Worm (Caenorhabditis elegans) whole organism, midembryonic: Measurements from ENCODE around the gene ugt-36.

Source experiments
- T22C8.4 ChIP-seq: fragments of 200-800 bp; sonication (Bioruptor generic); IDR thresholded peaks from 2 replicates; pipeline ENCODE4 v1.3.6; 2022; ENCODE audit warnings: missing genetic modification characterization, missing compliant biosample characterization
- cog-1 ChIP-seq: sonication (generic microtip); optimal IDR thresholded peaks from 2 replicates; lab custom pipeline; 2016; ENCODE audit warnings: missing genetic modification characterization, missing compliant biosample characterization
- flt-1 ChIP-seq: fragments of 200-800 bp; sonication (Bioruptor generic); IDR thresholded peaks from 2 replicates; pipeline ENCODE4 v1.3.6; 2022; ENCODE audit warnings: missing genetic modification characterization, missing compliant biosample characterization
- klf-2 ChIP-seq: fragments of 200-800 bp; sonication (Bioruptor generic); conservative IDR thresholded peaks from 2 replicates; pipeline ENCODE4 v1.3.6; 2022; ENCODE audit warnings: missing genetic modification reagents, missing genetic modification characterization, missing compliant biosample characterization
- med-1 ChIP-seq: sonication (generic microtip); optimal IDR thresholded peaks from 2 replicates; lab custom pipeline; 2017; ENCODE audit warnings: missing genetic modification characterization, mild to moderate bottlenecking, missing compliant biosample characterization, antibody characterized with exemption, missing genetic modification reagents; ENCODE audit not compliant: insufficient read depth
- ref-1 ChIP-seq: fragments of 200-800 bp; sonication (Bioruptor generic); conservative IDR thresholded peaks from 2 replicates; pipeline ENCODE4 v1.3.6; 2022; ENCODE audit warnings: missing genetic modification reagents, missing genetic modification characterization, missing compliant biosample characterization
- tab-1 ChIP-seq: fragments of 200-800 bp; sonication (Bioruptor generic); IDR thresholded peaks from 2 replicates; pipeline ENCODE4 v1.3.6; 2022; ENCODE audit warnings: missing genetic modification characterization, missing compliant biosample characterization
- ztf-23 ChIP-seq: fragments of 200-800 bp; sonication (Bioruptor generic); IDR thresholded peaks from 2 replicates; pipeline ENCODE4 v1.3.6; 2022; ENCODE audit warnings: missing genetic modification reagents, missing genetic modification characterization, missing compliant biosample characterization
- ztf-29 ChIP-seq: fragments of 200-800 bp; sonication (Bioruptor generic); IDR thresholded peaks from 2 replicates; pipeline ENCODE4 v1.3.6; 2022; ENCODE audit warnings: missing genetic modification reagents, missing genetic modification characterization, missing compliant biosample characterization

Gene ugt-36

ce11 chrV:7138320-7138719, 28.5 kb upstream of the ugt-36 start, which contains the start of gene str-112:
str-112 (minus strand) TSS chrV:7138420.
- TF ChIP-seq ztf-23 (GFP tag; lab: Robert Waterston, UW): no peak

ce11 chrV:7140368-7140767, 26.4 kb upstream of the ugt-36 start:
- no peak for TF ChIP-seq cog-1
- TF ChIP-seq ztf-23 (GFP tag; lab: Robert Waterston, UW): no peak
- TF ChIP-seq flt-1 (GFP tag; lab: Robert Waterston, UW): no peak
- TF ChIP-seq med-1 (GFP tag; lab: Kevin White, UChicago): no peak
- no peak for TF ChIP-seq klf-2
- no peak for TF ChIP-seq tab-1 (GFP tag; lab: Robert Waterston, UW)

DNA sequence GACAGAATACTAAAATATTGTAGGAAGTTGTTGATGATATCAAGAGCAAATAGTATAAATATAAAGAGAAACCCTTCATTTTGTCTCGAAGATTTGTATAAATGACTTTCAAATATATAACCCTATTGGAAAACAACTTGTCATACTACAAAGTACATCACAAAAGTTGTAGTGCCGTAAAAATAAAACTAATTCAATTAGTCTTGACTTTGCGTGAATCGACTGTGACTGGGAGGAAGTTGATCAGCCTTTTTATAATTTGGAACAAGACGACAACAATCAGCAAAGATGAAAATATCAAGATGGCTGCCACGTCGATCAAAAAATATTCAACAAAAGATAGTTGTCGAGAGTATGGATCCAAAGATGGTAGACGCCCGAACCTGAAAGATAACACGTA, 24.9 kb upstream of the ugt-36 start, which contains the start of gene ugt-40:
Gene ugt-40, minus strand, starts transcription at position 101 of the 400 bp plus-strand sequence.
- TF ChIP-seq flt-1 (GFP tag; lab: Robert Waterston, UW) (no peak), klf-2 (no peak), ztf-23 (GFP tag; lab: Robert Waterston, UW) (no peak), cog-1 (no peak), med-1 (GFP tag; lab: Kevin White, UChicago) (no peak), tab-1 (GFP tag; lab: Robert Waterston, UW) (no peak)

ce11 chrV:7142661-7143060, 24.1 kb upstream of the ugt-36 start:
- no peak for TF ChIP-seq klf-2
- no peak for TF ChIP-seq T22C8.4 (GFP tag; lab: Robert Waterston, UW)
- no peak for TF ChIP-seq med-1 (GFP tag; lab: Kevin White, UChicago)
- TF ChIP-seq cog-1: no peak
- no peak for TF ChIP-seq ref-1
- TF ChIP-seq ztf-29: no peak
- TF ChIP-seq ztf-23 (GFP tag; lab: Robert Waterston, UW): no peak
- no peak for TF ChIP-seq flt-1 (GFP tag; lab: Robert Waterston, UW)
- TF ChIP-seq tab-1 (GFP tag; lab: Robert Waterston, UW): no peak

DNA sequence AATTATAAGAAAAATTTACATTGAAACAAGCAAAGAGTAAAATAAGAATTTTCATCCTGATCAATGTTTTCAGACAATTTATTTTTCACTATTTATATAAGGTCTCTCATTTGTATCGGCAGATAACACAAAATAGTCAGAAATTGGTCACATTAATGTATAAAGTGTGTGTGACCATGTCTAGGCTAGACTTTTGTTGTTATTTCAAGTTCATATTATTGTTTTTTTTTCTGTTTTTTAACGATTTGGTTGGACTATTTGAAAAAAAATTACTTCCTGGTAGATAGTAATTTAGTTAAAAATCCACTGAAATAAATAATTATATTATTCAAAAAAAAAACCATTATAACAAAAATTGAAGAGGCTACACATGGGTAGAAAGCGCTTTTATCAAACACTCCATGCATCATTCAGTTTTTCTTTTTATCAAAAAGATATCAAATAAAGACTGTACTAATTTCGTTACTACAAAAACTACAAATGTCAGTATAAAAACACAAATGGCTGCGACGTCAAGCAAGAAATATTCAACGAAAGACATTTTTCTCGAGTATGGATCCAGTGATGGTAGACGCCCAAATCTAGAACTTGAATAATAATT, 21.5 kb upstream of the ugt-36 start, which contains the start of gene ugt-37:
Gene ugt-37, minus strand, starts transcription at position 69 of the 601 bp plus-strand sequence.
- TF ChIP-seq cog-1 (no peak), ztf-23 (GFP tag; lab: Robert Waterston, UW) (no peak), tab-1 (GFP tag; lab: Robert Waterston, UW) (no peak), flt-1 (GFP tag; lab: Robert Waterston, UW) (no peak), ztf-29 (no peak), ref-1 (no peak), klf-2 (no peak), T22C8.4 (GFP tag; lab: Robert Waterston, UW) (no peak), med-1 (GFP tag; lab: Kevin White, UChicago) (no peak)

- TF ChIP-seq med-1 (GFP tag; lab: Kevin White, UChicago): no peak
- no peak for TF ChIP-seq klf-2
- TF ChIP-seq tab-1 (GFP tag; lab: Robert Waterston, UW): no peak
- TF ChIP-seq ref-1: no peak
- no peak for TF ChIP-seq ztf-23 (GFP tag; lab: Robert Waterston, UW)
- no peak for TF ChIP-seq flt-1 (GFP tag; lab: Robert Waterston, UW)
- TF ChIP-seq T22C8.4 (GFP tag; lab: Robert Waterston, UW): no peak
- TF ChIP-seq cog-1: no peak
- no peak for TF ChIP-seq ztf-29
Observed at ce11 chrV:7147370-7147769, 19.4 kb upstream of the ugt-36 start, which contains the start of gene ugt-38. ugt-38 (minus strand) TSS chrV:7147470.

- TF ChIP-seq T22C8.4 (GFP tag; lab: Robert Waterston, UW): no peak
- no peak for TF ChIP-seq ref-1
- no peak for TF ChIP-seq tab-1 (GFP tag; lab: Robert Waterston, UW)
- TF ChIP-seq med-1 (GFP tag; lab: Kevin White, UChicago): no peak
- TF ChIP-seq ztf-23 (GFP tag; lab: Robert Waterston, UW): no peak
- no peak for TF ChIP-seq ztf-29
- no peak for TF ChIP-seq cog-1
- no peak for TF ChIP-seq flt-1 (GFP tag; lab: Robert Waterston, UW)
- TF ChIP-seq klf-2: no peak
Observed at ce11 chrV:7150570-7150969, 16.2 kb upstream of the ugt-36 start, which contains the start of gene F10D2.8. F10D2.8 (minus strand) TSS chrV:7150714.

ce11 chrV:7153046-7153445, 13.8 kb upstream of the ugt-36 start, which contains the start of gene fat-7:
fat-7 (minus strand) TSS chrV:7153146.
- TF ChIP-seq ztf-29: no peak
- no peak for TF ChIP-seq ztf-23 (GFP tag; lab: Robert Waterston, UW)
- no peak for TF ChIP-seq med-1 (GFP tag; lab: Kevin White, UChicago)
- no peak for TF ChIP-seq tab-1 (GFP tag; lab: Robert Waterston, UW)
- no peak for TF ChIP-seq klf-2
- TF ChIP-seq flt-1 (GFP tag; lab: Robert Waterston, UW): no peak
- no peak for TF ChIP-seq ref-1
- no peak for TF ChIP-seq cog-1
- TF ChIP-seq T22C8.4 (GFP tag; lab: Robert Waterston, UW): no peak

ce11 chrV:7156079-7156478, 10.7 kb upstream of the ugt-36 start, which contains the start of gene F10D2.10:
F10D2.10 (minus strand) TSS chrV:7156179.
- no peak for TF ChIP-seq T22C8.4 (GFP tag; lab: Robert Waterston, UW)
- TF ChIP-seq tab-1 (GFP tag; lab: Robert Waterston, UW): no peak
- no peak for TF ChIP-seq ref-1
- no peak for TF ChIP-seq med-1 (GFP tag; lab: Kevin White, UChicago)
- no peak for TF ChIP-seq ztf-29
- no peak for TF ChIP-seq klf-2

- no peak for TF ChIP-seq klf-2
- no peak for TF ChIP-seq ztf-29
- no peak for TF ChIP-seq T22C8.4 (GFP tag; lab: Robert Waterston, UW)
- TF ChIP-seq med-1 (GFP tag; lab: Kevin White, UChicago): no peak
- no peak for TF ChIP-seq ztf-23 (GFP tag; lab: Robert Waterston, UW)
- TF ChIP-seq cog-1: no peak
- TF ChIP-seq flt-1 (GFP tag; lab: Robert Waterston, UW): no peak
- no peak for TF ChIP-seq tab-1 (GFP tag; lab: Robert Waterston, UW)
- no peak for TF ChIP-seq ref-1
Observed at ce11 chrV:7157089-7157488, 9.7 kb upstream of the ugt-36 start, which contains the start of gene ugt-39. ugt-39 (plus strand) TSS chrV:7157142.
